Worm (Caenorhabditis elegans) whole organism, young adult: ENCODE measurements around the gene F13B12.7.

Source experiments
- ZK185.1 ChIP-seq: sonication (generic microtip); optimal IDR thresholded peaks from 2 replicates; lab custom pipeline; 2016; ENCODE audit warnings: mild to moderate bottlenecking, missing genetic modification characterization, missing compliant biosample characterization; ENCODE audit not compliant: poor library complexity, severe bottlenecking
- die-1 ChIP-seq: sonication (generic microtip); optimal IDR thresholded peaks from 2 replicates; lab custom pipeline; 2016; ENCODE audit warnings: missing genotype, mild to moderate bottlenecking, missing genetic modification characterization, missing compliant biosample characterization
- dox-1 ChIP-seq: fragments of 200-800 bp; sonication (Bioruptor generic); IDR thresholded peaks from 2 replicates; pipeline ENCODE4 v1.3.6; 2022; ENCODE audit warnings: missing genetic modification reagents, missing genetic modification characterization, missing compliant biosample characterization
- dpl-1 ChIP-seq: fragments of 150-350 bp; optimal IDR thresholded peaks from 2 replicates; lab custom pipeline; 2014; ENCODE audit warnings: missing biosample characterization, missing genetic modification reagents, missing genetic modification characterization
- gei-17 ChIP-seq: fragments of 200-800 bp; sonication (Bioruptor generic); optimal IDR thresholded peaks from 2 replicates; lab custom pipeline; 2018; ENCODE audit warnings: mild to moderate bottlenecking, missing genetic modification characterization, missing compliant biosample characterization
- hrde-1 ChIP-seq: sonication (generic microtip); optimal IDR thresholded peaks from 2 replicates; lab custom pipeline; 2016; ENCODE audit warnings: missing genetic modification characterization, mild to moderate bottlenecking, missing compliant biosample characterization, moderate library complexity, missing genotype, missing genetic modification reagents, borderline replicate concordance
- hsf-1 ChIP-seq: fragments of 200-800 bp; sonication (Bioruptor generic); IDR thresholded peaks from 2 replicates; pipeline ENCODE4 v1.3.6; 2022; ENCODE audit warnings: missing genetic modification reagents, missing genetic modification characterization, missing compliant biosample characterization
- let-607 ChIP-seq, 2 experiments: fragments of 200-800 bp in 1 of 2; sonication (Bioruptor generic) in 1 of 2; sonication (generic microtip) in 1 of 2; optimal IDR thresholded peaks; 2 replicates each; lab custom pipeline; 2016 to 2018; ENCODE audit warnings: mild to moderate bottlenecking in 2 of 2, missing compliant biosample characterization in 2 of 2, missing genetic modification characterization in 2 of 2, moderate library complexity in 2 of 2, missing genotype in 1 of 2
- nfya-2 ChIP-seq: fragments of 200-800 bp; sonication (Bioruptor generic); IDR thresholded peaks from 2 replicates; pipeline ENCODE4 v1.3.6; 2022; ENCODE audit warnings: missing genetic modification reagents, missing genetic modification characterization, missing compliant biosample characterization
- unc-62 ChIP-seq: fragments of 150-350 bp; optimal IDR thresholded peaks from 2 replicates; lab custom pipeline; 2014; ENCODE audit warnings: missing biosample characterization, missing genetic modification reagents, missing genetic modification characterization

DNA sequence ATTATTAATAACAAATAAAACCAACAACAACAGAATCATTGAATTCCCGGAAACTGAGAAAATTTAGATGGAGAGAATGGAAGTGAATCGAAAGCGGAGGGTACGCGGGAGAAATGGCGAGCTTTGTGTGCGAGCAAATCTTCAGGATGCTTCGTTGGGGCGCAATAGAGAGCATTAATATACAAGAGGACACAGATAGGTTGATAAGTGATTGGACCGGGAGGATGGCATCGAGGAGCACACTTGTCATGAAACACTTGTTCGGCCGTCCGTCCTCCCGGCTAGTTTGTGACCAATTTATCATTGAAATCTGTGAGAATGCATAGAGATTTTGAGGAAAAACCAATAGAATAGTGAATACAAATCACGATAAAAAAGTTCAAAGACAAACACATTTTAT is 21.4 kb upstream of the F13B12.7 start:
- TF ChIP-seq hsf-1 (GFP tag; lab: Robert Waterston, UW) (no peak; the same call in 1 of the 2 replicates), nfya-2 (GFP tag; lab: Robert Waterston, UW) (no peak), unc-62 (GFP tag; lab: Kevin White, UChicago) (no peak), ZK185.1 (no peak), dpl-1 (no peak), die-1 (tag; lab: Kevin White, UChicago) (no peak), let-607 (tag; optimal IDR thresholded peaks at IDR 0.05; lab: Kevin White, UChicago) (no peak), dox-1 (GFP tag; lab: Robert Waterston, UW) (no peak), hrde-1 (tag; lab: Kevin White, UChicago) (no peak), gei-17 (GFP tag; lab: Kevin White, UChicago) (no peak)
